Fruit fly (Drosophila melanogaster) Kc167 (cell line): ENCODE data around the gene CG9008.

Experiments used
- h ChIP-seq: fragments of >200 bp; optimal IDR thresholded peaks from 3 replicates; lab custom pipeline; 2018; ENCODE audit warnings: missing external identifiers
- psq ChIP-seq: fragments of >200 bp; optimal IDR thresholded peaks from 2 replicates; lab custom pipeline; 2017; ENCODE audit warnings: missing external identifiers

DNA sequence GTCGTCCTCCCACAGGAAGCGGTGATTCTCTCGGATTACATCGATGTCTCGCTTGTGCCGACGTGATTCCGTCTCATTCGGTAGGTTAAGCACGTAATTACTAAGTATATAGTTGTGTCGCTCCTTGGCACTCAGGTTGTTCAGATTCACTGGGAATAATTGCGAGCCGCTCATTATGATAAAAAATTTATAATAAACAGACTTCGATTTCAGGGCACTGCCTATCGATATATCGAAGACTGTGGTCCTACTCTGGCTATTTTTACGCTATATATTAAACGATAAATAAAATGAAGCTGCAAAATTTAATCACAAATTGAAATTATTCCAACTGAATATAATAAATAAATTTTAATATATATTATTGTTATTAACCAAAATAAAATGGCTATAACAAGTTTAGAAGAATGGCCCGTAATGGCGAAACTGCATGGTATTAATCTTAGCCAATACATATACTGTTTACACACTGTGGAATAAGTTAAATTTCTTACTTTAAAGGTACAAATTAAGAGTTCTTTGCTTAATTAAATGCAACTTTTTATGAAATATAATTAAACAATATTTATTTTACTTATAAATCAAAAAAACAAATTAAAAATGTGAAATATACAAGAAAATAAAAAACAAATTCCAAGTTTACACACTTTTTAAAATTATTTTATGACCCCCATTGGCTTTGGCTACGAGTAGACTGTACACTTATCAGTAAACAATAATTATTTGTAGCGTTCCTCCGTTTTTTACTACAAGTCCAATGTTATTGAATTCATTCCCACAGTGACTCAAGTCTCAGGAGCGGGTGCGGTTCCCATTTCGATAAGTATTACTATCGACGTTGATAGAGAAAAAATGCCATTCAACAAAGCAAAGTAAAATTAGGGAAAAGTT, 3.5 kb upstream of the CG9008 start, which contains the start of gene Eato:
- TF ChIP-seq psq: no peak
- TF ChIP-seq h (lab: Kevin White, UChicago): no peak
